In the genomic region with DNA sequence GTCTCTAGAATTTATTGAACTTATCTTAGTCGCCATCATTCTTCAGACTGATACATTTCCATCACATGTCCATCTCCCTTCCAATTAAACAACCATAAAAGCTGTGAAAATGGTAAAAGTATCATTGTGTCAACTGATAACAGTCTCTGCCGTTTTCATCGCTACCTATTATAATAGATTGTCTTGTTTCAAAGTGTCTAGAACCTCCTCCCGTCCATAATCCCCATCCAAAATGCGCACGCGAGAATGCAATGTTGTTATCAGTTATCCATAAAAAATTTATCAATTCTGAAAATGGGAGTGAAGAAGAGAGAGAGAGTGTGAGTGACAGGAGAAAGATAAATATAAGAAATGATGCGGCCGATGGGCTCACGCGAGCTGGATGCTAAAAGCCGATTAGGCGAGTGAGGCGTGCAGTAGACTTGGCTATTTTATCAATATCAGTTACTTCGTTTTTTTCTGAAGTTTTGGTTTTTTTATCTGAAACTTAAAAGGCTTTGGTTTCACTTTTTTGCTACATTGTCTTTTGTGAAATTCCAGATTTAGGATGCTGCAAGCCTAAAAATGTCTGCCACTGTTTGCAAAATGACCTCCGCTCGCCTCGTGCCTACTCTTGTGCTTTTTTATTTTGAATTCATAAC, we compare ENCODE assay signal across 6 worm cellular contexts.
TF ChIP-seq lines count a peak whose summit lies in the region.

No protein-coding gene starts in this region.

TF ChIP-seq in whole organism, L1 larva, 84 proteins besides CTCF, POLR2A, EP300 and RAD21 (continues in another document):
- TF ChIP-seq ceh-88 (GFP tag; IDR thresholded peaks at IDR 0.05; lab: Robert Waterston, UW) (no peak), nhr-237 (tag; optimal IDR thresholded peaks at IDR 0.05; lab: Kevin White, UChicago) (no peak), elt-3 (tag; optimal IDR thresholded peaks at IDR 0.05; lab: Kevin White, UChicago) (peak in 4 of 6 experiments; percentile 22 to 77 (median 43)), mep-1 (tag; optimal IDR thresholded peaks at IDR 0.05; lab: Kevin White, UChicago) (peak; percentile 22), elt-2 (tag; optimal IDR thresholded peaks at IDR 0.05; lab: Kevin White, UChicago) (peak; percentile 99), nhr-11 (tag; optimal IDR thresholded peaks at IDR 0.05; lab: Kevin White, UChicago) (no peak), unc-86 (tag; optimal IDR thresholded peaks at IDR 0.05; lab: Kevin White, UChicago) (no peak), lin-14 (GFP tag; optimal IDR thresholded peaks at IDR 0.05; lab: Kevin White, UChicago) (peak; percentile 32), unc-62 (GFP tag; optimal IDR thresholded peaks at IDR 0.05; lab: Kevin White, UChicago) (no peak), irx-1 (tag; optimal IDR thresholded peaks at IDR 0.05; lab: Kevin White, UChicago) (no peak), skn-1 (tag; optimal IDR thresholded peaks at IDR 0.05; lab: Kevin White, UChicago) (no peak), ceh-8 (GFP tag; optimal IDR thresholded peaks at IDR 0.05; lab: Kevin White, UChicago) (no peak), mdl-1 (tag; optimal IDR thresholded peaks at IDR 0.05; lab: Kevin White, UChicago) (no peak), lin-15B (tag; optimal IDR thresholded peaks at IDR 0.05; lab: Kevin White, UChicago) (no peak)

TF ChIP-seq in whole organism, L2 larva, 48 proteins besides CTCF, POLR2A, EP300 and RAD21 (continues in another document):
- no peak for TF ChIP-seq nhr-25 (tag; optimal IDR thresholded peaks at IDR 0.05; lab: Kevin White, UChicago)
- TF ChIP-seq ZK546.5 (tag; optimal IDR thresholded peaks at IDR 0.05; lab: Kevin White, UChicago): no peak
- TF ChIP-seq gmeb-1 (tag; optimal IDR thresholded peaks at IDR 0.05; lab: Kevin White, UChicago): peak; percentile 58
- TF ChIP-seq lin-11 (tag; optimal IDR thresholded peaks at IDR 0.05; lab: Kevin White, UChicago): no peak
- no peak for TF ChIP-seq lin-13 (GFP tag; optimal IDR thresholded peaks at IDR 0.05; lab: Kevin White, UChicago)
- no peak for TF ChIP-seq unc-39 (tag; optimal IDR thresholded peaks at IDR 0.05; lab: Kevin White, UChicago)
- TF ChIP-seq lsy-2 (tag; optimal IDR thresholded peaks at IDR 0.05; lab: Kevin White, UChicago): peak in 1 of 2 experiments; percentile 6
- TF ChIP-seq F13H6.1 (tag; optimal IDR thresholded peaks at IDR 0.05; lab: Kevin White, UChicago): peak; percentile 59
- TF ChIP-seq elt-3 (tag; optimal IDR thresholded peaks at IDR 0.05; lab: Kevin White, UChicago): no peak
- TF ChIP-seq blmp-1 (tag; optimal IDR thresholded peaks at IDR 0.05; lab: Kevin White, UChicago; ENCODE audit: insufficient read depth): no peak
- TF ChIP-seq sma-9 (GFP tag; optimal IDR thresholded peaks at IDR 0.05; lab: Kevin White, UChicago): peak; percentile 32
- no peak for TF ChIP-seq sma-9 (tag; optimal IDR thresholded peaks at IDR 0.05; lab: Kevin White, UChicago)
- TF ChIP-seq skn-1 (tag; optimal IDR thresholded peaks at IDR 0.05; lab: Kevin White, UChicago): peak; percentile 17
- TF ChIP-seq aly-2 (tag; optimal IDR thresholded peaks at IDR 0.05; lab: Kevin White, UChicago): no peak
- TF ChIP-seq zag-1 (tag; optimal IDR thresholded peaks at IDR 0.05; lab: Kevin White, UChicago): no peak

TF ChIP-seq in whole organism, L3 larva, 47 proteins besides CTCF, POLR2A, EP300 and RAD21 (continues in another document):
- TF ChIP-seq mdl-1 (tag; optimal IDR thresholded peaks at IDR 0.05; lab: Kevin White, UChicago): no peak
- no peak for TF ChIP-seq nhr-43 (tag; optimal IDR thresholded peaks at IDR 0.05; lab: Kevin White, UChicago; ENCODE audit: poor library complexity, severe bottlenecking)
- TF ChIP-seq unc-62 (GFP tag; optimal IDR thresholded peaks at IDR 0.05; lab: Kevin White, UChicago): no peak
- no peak for TF ChIP-seq fkh-10 (GFP tag; optimal IDR thresholded peaks at IDR 0.05; lab: Kevin White, UChicago)
- TF ChIP-seq nhr-28 (tag; optimal IDR thresholded peaks at IDR 0.05; lab: Kevin White, UChicago): no peak
- TF ChIP-seq sea-2 (GFP tag; optimal IDR thresholded peaks at IDR 0.05; lab: Kevin White, UChicago): no peak
- TF ChIP-seq nfya-1 (tag; optimal IDR thresholded peaks at IDR 0.05; lab: Kevin White, UChicago; ENCODE audit: insufficient read depth): peak; percentile 12
- TF ChIP-seq lsy-12 (tag; optimal IDR thresholded peaks at IDR 0.05; lab: Kevin White, UChicago): no peak
- no peak for TF ChIP-seq elt-1 (tag; optimal IDR thresholded peaks at IDR 0.05; lab: Kevin White, UChicago)
- TF ChIP-seq ceh-16 (tag; optimal IDR thresholded peaks at IDR 0.05; lab: Kevin White, UChicago): no peak
- no peak for TF ChIP-seq nhr-25 (tag; optimal IDR thresholded peaks at IDR 0.05; lab: Kevin White, UChicago)
- TF ChIP-seq ztf-4 (tag; optimal IDR thresholded peaks at IDR 0.05; lab: Kevin White, UChicago): no peak
- no peak for TF ChIP-seq skn-1 (tag; optimal IDR thresholded peaks at IDR 0.05; lab: Kevin White, UChicago)
- TF ChIP-seq daf-12 (tag; optimal IDR thresholded peaks at IDR 0.05; lab: Kevin White, UChicago): no peak
- no peak for TF ChIP-seq ceh-82 (tag; optimal IDR thresholded peaks at IDR 0.05; lab: Kevin White, UChicago)

TF ChIP-seq in whole organism, L4 larva, 104 proteins besides CTCF, POLR2A, EP300 and RAD21 (continues in another document):
- TF ChIP-seq D1046.2 (GFP tag; IDR thresholded peaks at IDR 0.05; lab: Robert Waterston, UW) (no peak), rbr-2 (tag; optimal IDR thresholded peaks at IDR 0.05; lab: Kevin White, UChicago) (no peak), nhr-102 (tag; optimal IDR thresholded peaks at IDR 0.05; lab: Kevin White, UChicago) (peak; percentile 81), mep-1 (tag; optimal IDR thresholded peaks at IDR 0.05; lab: Kevin White, UChicago) (peak; percentile 36), hlh-11 (tag; optimal IDR thresholded peaks at IDR 0.05; lab: Kevin White, UChicago) (peak; percentile 91), ceh-82 (tag; optimal IDR thresholded peaks at IDR 0.05; lab: Kevin White, UChicago) (no peak), T20F7.1 (GFP tag; optimal IDR thresholded peaks at IDR 0.05; lab: Kevin White, UChicago) (peak; percentile 63), ceh-28 (tag; optimal IDR thresholded peaks at IDR 0.05; lab: Kevin White, UChicago) (no peak), daf-8 (GFP tag; IDR thresholded peaks at IDR 0.05; lab: Robert Waterston, UW) (no peak), nhr-77 (tag; optimal IDR thresholded peaks at IDR 0.05; lab: Kevin White, UChicago) (peak; percentile 50), mes-2 (tag; optimal IDR thresholded peaks at IDR 0.05; lab: Kevin White, UChicago; ENCODE audit: poor library complexity, severe bottlenecking) (peak; percentile 45), nhr-28 (tag; optimal IDR thresholded peaks at IDR 0.05; lab: Kevin White, UChicago) (peak; percentile 76), ceh-20 (GFP tag; IDR thresholded peaks at IDR 0.05; lab: Robert Waterston, UW) (peak; percentile 63), spr-1 (tag; optimal IDR thresholded peaks at IDR 0.05; lab: Kevin White, UChicago) (peak; percentile 3), dve-1 (tag; optimal IDR thresholded peaks at IDR 0.05; lab: Kevin White, UChicago; ENCODE audit: insufficient read depth) (peak; percentile 97)

TF ChIP-seq in whole organism, late embryonic, 69 proteins besides CTCF, POLR2A, EP300 and RAD21:
- TF ChIP-seq pqm-1 (tag; optimal IDR thresholded peaks at IDR 0.05; lab: Kevin White, UChicago) (peak; percentile 66), sdc-2 (tag; optimal IDR thresholded peaks at IDR 0.05; lab: Kevin White, UChicago) (no peak), odd-2 (tag; optimal IDR thresholded peaks at IDR 0.05; lab: Kevin White, UChicago) (no peak), dve-1 (tag; optimal IDR thresholded peaks at IDR 0.05; lab: Kevin White, UChicago) (peak; percentile 40), elt-2 (tag; optimal IDR thresholded peaks at IDR 0.05; lab: Kevin White, UChicago) (peak; percentile 96)

TF ChIP-seq in whole organism, young adult, 124 proteins besides CTCF, POLR2A, EP300 and RAD21:
- TF ChIP-seq gei-17 (GFP tag; optimal IDR thresholded peaks at IDR 0.05; lab: Kevin White, UChicago) (peak; percentile 4), B0336.3 (GFP tag; IDR thresholded peaks at IDR 0.05; lab: Robert Waterston, UW) (peak; percentile 45; the same call in 1 of the 2 replicates), ets-4 (GFP tag; optimal IDR thresholded peaks at IDR 0.05; lab: Kevin White, UChicago) (peak; percentile 39), let-607 (tag; optimal IDR thresholded peaks at IDR 0.05; lab: Kevin White, UChicago) (peak; percentile 21 to 73), chd-7 (tag; optimal IDR thresholded peaks at IDR 0.05; lab: Kevin White, UChicago) (peak; percentile 64), atf-7 (tag; optimal IDR thresholded peaks at IDR 0.05; lab: Kevin White, UChicago) (peak; percentile 84), snpc-1.3 (tag; optimal IDR thresholded peaks at IDR 0.05; lab: Kevin White, UChicago; ENCODE audit: insufficient read depth) (no peak), tlf-1 (GFP tag; optimal IDR thresholded peaks at IDR 0.05; lab: Kevin White, UChicago) (peak; percentile 15), let-526 (GFP tag; IDR thresholded peaks at IDR 0.05; lab: Robert Waterston, UW) (no peak), tbp1 (GFP tag; optimal IDR thresholded peaks at IDR 0.05; lab: Kevin White, UChicago) (peak; percentile 40), snpc-4 (GFP tag; optimal IDR thresholded peaks at IDR 0.05; lab: Kevin White, UChicago) (no peak), snpc-4 (tag; optimal IDR thresholded peaks at IDR 0.05; lab: Kevin White, UChicago) (peak in 1 of 4 experiments; percentile 23), nhr-90 (tag; optimal IDR thresholded peaks at IDR 0.05; lab: Kevin White, UChicago) (peak; percentile 57), nhr-27 (tag; optimal IDR thresholded peaks at IDR 0.05; lab: Kevin White, UChicago) (no peak), unc-62 (GFP tag; optimal IDR thresholded peaks at IDR 0.05; lab: Kevin White, UChicago) (peak; percentile 63), lin-40 (tag; optimal IDR thresholded peaks at IDR 0.05; lab: Kevin White, UChicago) (peak; percentile 56), Y53G8AR.9 (GFP tag; conservative IDR thresholded peaks at IDR 0.05; lab: Robert Waterston, UW) (0 out of 2 replicates have a peak, but pooled peaks have one; percentile 25), nhr-80 (tag; optimal IDR thresholded peaks at IDR 0.05; lab: Kevin White, UChicago) (peak; percentile 96), madf-10 (tag; optimal IDR thresholded peaks at IDR 0.05; lab: Kevin White, UChicago) (peak; percentile 42), cebp-1 (GFP tag; IDR thresholded peaks at IDR 0.05; lab: Robert Waterston, UW) (no peak), cebp-1 (tag; optimal IDR thresholded peaks at IDR 0.05; lab: Kevin White, UChicago) (peak; percentile 48), ceh-27 (GFP tag; optimal IDR thresholded peaks at IDR 0.05; lab: Kevin White, UChicago) (no peak), ztf-22 (GFP tag; optimal IDR thresholded peaks at IDR 0.05; lab: Kevin White, UChicago) (peak; percentile 85)
